Fruit fly (Drosophila melanogaster) whole organism, embryonic: ENCODE results near the gene CG15894.

ENCODE experiments used
- BtbVII ChIP-seq: fragments of 200-800 bp; sonication (Bioruptor generic); optimal IDR thresholded peaks from 3 replicates; lab custom pipeline; 2017; ENCODE audit warnings: missing biosample characterization, mild to moderate bottlenecking, missing genetic modification characterization
- C15 ChIP-seq: fragments of 200-800 bp; sonication (Bioruptor generic); IDR thresholded peaks from 3 replicates; pipeline ENCODE4 v1.3.6; 2022; ENCODE audit warnings: missing biosample characterization, missing genetic modification characterization
- CG10267 ChIP-seq: fragments of 200-800 bp; sonication (Bioruptor generic); optimal IDR thresholded peaks from 2 replicates; lab custom pipeline; 2018; ENCODE audit warnings: missing biosample characterization, mild to moderate bottlenecking, missing genetic modification characterization, moderate library complexity
- CG10654 ChIP-seq: fragments of 200-800 bp; sonication (Bioruptor generic); optimal IDR thresholded peaks from 2 replicates; lab custom pipeline; 2016; ENCODE audit warnings: missing biosample characterization, missing genetic modification characterization
- CG10959 ChIP-seq: fragments of 200-800 bp; sonication (Bioruptor generic); IDR thresholded peaks from 2 replicates; pipeline ENCODE4 v1.3.6; 2022; ENCODE audit warnings: missing biosample characterization, missing genetic modification characterization
- CG11247 ChIP-seq: fragments of 200-800 bp; sonication (Bioruptor generic); IDR thresholded peaks from 2 replicates; pipeline ENCODE4 v1.3.6; 2022; ENCODE audit warnings: missing biosample characterization, missing genetic modification characterization
- CG13296 ChIP-seq: fragments of 200-800 bp; sonication (Bioruptor generic); optimal IDR thresholded peaks from 3 replicates; lab custom pipeline; 2018; ENCODE audit warnings: missing biosample characterization, mild to moderate bottlenecking, missing genetic modification characterization
- CG13894 ChIP-seq: fragments of 200-800 bp; sonication (Bioruptor generic); optimal IDR thresholded peaks from 3 replicates; lab custom pipeline; 2018; ENCODE audit warnings: missing biosample characterization, mild to moderate bottlenecking, missing genetic modification characterization, moderate library complexity
- CG16813 ChIP-seq: fragments of 200-800 bp; sonication (Bioruptor generic); IDR thresholded peaks from 3 replicates; pipeline ENCODE4 v1.3.6; 2022; ENCODE audit warnings: missing biosample characterization, missing genetic modification characterization; ENCODE audit not compliant: partially characterized antibody
- CG16815 ChIP-seq: fragments of 200-800 bp; sonication (Bioruptor generic); optimal IDR thresholded peaks from 3 replicates; lab custom pipeline; 2017; ENCODE audit warnings: missing biosample characterization, mild to moderate bottlenecking, missing genetic modification characterization
- CG32767 ChIP-seq: fragments of 200-800 bp; sonication (Bioruptor generic); IDR thresholded peaks from 2 replicates; pipeline ENCODE4 v1.3.6; 2022; ENCODE audit warnings: missing biosample characterization, missing genetic modification characterization
- CG33213 ChIP-seq: fragments of 200-800 bp; sonication (Bioruptor generic); optimal IDR thresholded peaks from 3 replicates; lab custom pipeline; 2016; ENCODE audit warnings: missing biosample characterization, missing genetic modification characterization
- CG4328 ChIP-seq: fragments of 200-800 bp; sonication (Bioruptor generic); optimal IDR thresholded peaks from 3 replicates; lab custom pipeline; 2017; ENCODE audit warnings: missing biosample characterization, missing genetic modification reagents, missing genetic modification characterization
- CG4707 ChIP-seq: fragments of 200-800 bp; sonication (Bioruptor generic); optimal IDR thresholded peaks from 2 replicates; lab custom pipeline; 2018; ENCODE audit warnings: missing biosample characterization, mild to moderate bottlenecking, missing genetic modification characterization, moderate library complexity
- CG5180 ChIP-seq: fragments of 200-800 bp; sonication (Bioruptor generic); optimal IDR thresholded peaks from 3 replicates; lab custom pipeline; 2017; ENCODE audit warnings: missing biosample characterization, missing genetic modification characterization, mild to moderate bottlenecking, moderate library complexity, missing genetic modification reagents
- CG6272 ChIP-seq: fragments of 200-800 bp; sonication (Bioruptor generic); IDR thresholded peaks from 2 replicates; pipeline ENCODE4 v1.3.6; 2022; ENCODE audit warnings: missing biosample characterization, missing genetic modification characterization
- CG7786 ChIP-seq: fragments of 200-800 bp; sonication (Bioruptor generic); optimal IDR thresholded peaks from 2 replicates; lab custom pipeline; 2016; ENCODE audit warnings: missing biosample characterization, missing genetic modification characterization
- CG9817 ChIP-seq: fragments of 200-800 bp; sonication (Bioruptor generic); optimal IDR thresholded peaks from 2 replicates; lab custom pipeline; 2018; ENCODE audit warnings: missing biosample characterization, mild to moderate bottlenecking, missing genetic modification characterization, moderate library complexity
- D19A ChIP-seq: fragments of 200-800 bp; optimal IDR thresholded peaks from 3 replicates; lab custom pipeline; 2019; ENCODE audit warnings: missing biosample characterization, mild to moderate bottlenecking, missing genetic modification characterization, moderate library complexity
- Dek ChIP-seq: fragments of 200-800 bp; sonication (Bioruptor generic); optimal IDR thresholded peaks from 3 replicates; lab custom pipeline; 2019; ENCODE audit warnings: missing biosample characterization, mild to moderate bottlenecking, missing genetic modification characterization, moderate library complexity
- Dfd ChIP-seq, 2 experiments: fragments of >200 bp; optimal IDR thresholded peaks; 2 replicates each; lab custom pipeline; 2017; ENCODE audit warnings: missing biosample characterization in 2 of 2, missing genetic modification characterization in 2 of 2
- E2f2 ChIP-seq: fragments of 200-800 bp; sonication (Bioruptor generic); IDR thresholded peaks from 2 replicates; pipeline ENCODE4 v1.3.6; 2022; ENCODE audit warnings: missing biosample characterization, missing genetic modification characterization
- ERR ChIP-seq: fragments of 200-800 bp; sonication (Bioruptor generic); optimal IDR thresholded peaks from 2 replicates; lab custom pipeline; 2016; ENCODE audit warnings: missing biosample characterization, missing genetic modification characterization
- H15 ChIP-seq: fragments of 200-800 bp; sonication (Bioruptor generic); IDR thresholded peaks from 3 replicates; pipeline ENCODE4 v1.3.6; 2022; ENCODE audit warnings: missing biosample characterization, missing genetic modification characterization
- HLH4C ChIP-seq: fragments of 200-800 bp; sonication (Bioruptor generic); IDR thresholded peaks from 3 replicates; pipeline ENCODE4 v1.3.6; 2022; ENCODE audit warnings: missing biosample characterization, missing genetic modification characterization; ENCODE audit not compliant: partially characterized antibody
- HLH54F ChIP-seq: fragments of 200-800 bp; sonication (Bioruptor generic); optimal IDR thresholded peaks from 3 replicates; lab custom pipeline; 2016; ENCODE audit warnings: missing biosample characterization, missing genetic modification characterization
- Jarid2 ChIP-seq: fragments of 200-800 bp; sonication (Bioruptor generic); optimal IDR thresholded peaks from 3 replicates; lab custom pipeline; 2017; ENCODE audit warnings: mild to moderate bottlenecking, missing biosample characterization, missing genetic modification reagents, missing genetic modification characterization
- Max ChIP-seq: fragments of 200-800 bp; sonication (Bioruptor generic); optimal IDR thresholded peaks from 2 replicates; lab custom pipeline; 2016; ENCODE audit warnings: missing biosample characterization, mild to moderate bottlenecking, missing genetic modification characterization
- ab ChIP-seq: fragments of 200-800 bp; sonication (Bioruptor generic); optimal IDR thresholded peaks from 2 replicates; lab custom pipeline; 2016; ENCODE audit warnings: missing biosample characterization, missing genetic modification characterization
- az2 ChIP-seq: fragments of 200-800 bp; sonication (Bioruptor generic); optimal IDR thresholded peaks from 3 replicates; lab custom pipeline; 2016; ENCODE audit warnings: missing biosample characterization, missing genetic modification characterization
- bsh ChIP-seq, 2 experiments: fragments of 200-800 bp; sonication (Bioruptor generic); optimal IDR thresholded peaks; 2 replicates each; lab custom pipeline; 2017 to 2018; ENCODE audit warnings: mild to moderate bottlenecking in 2 of 2, missing biosample characterization in 2 of 2, missing genetic modification characterization in 2 of 2, moderate library complexity in 1 of 2
- caup ChIP-seq: fragments of 200-800 bp; sonication (Bioruptor generic); optimal IDR thresholded peaks from 3 replicates; lab custom pipeline; 2017; ENCODE audit warnings: missing biosample characterization, mild to moderate bottlenecking, missing genetic modification characterization, moderate library complexity; ENCODE audit not compliant: severe bottlenecking
- chinmo ChIP-seq: fragments of 200-800 bp; sonication (Bioruptor generic); IDR thresholded peaks from 4 replicates; pipeline ENCODE4 v1.3.6; 2022; ENCODE audit warnings: missing biosample characterization, missing genetic modification characterization; ENCODE audit not compliant: partially characterized antibody
- dm ChIP-seq: fragments of 200-800 bp; sonication (Bioruptor generic); optimal IDR thresholded peaks from 3 replicates; lab custom pipeline; 2016; ENCODE audit warnings: missing biosample characterization, missing genetic modification characterization
- dpn ChIP-seq, 2 experiments: fragments of 200-800 bp; sonication (Bioruptor generic); optimal IDR thresholded peaks; 3 replicates each; lab custom pipeline; 2016; ENCODE audit warnings: missing biosample characterization in 2 of 2, missing genetic modification characterization in 2 of 2
- ewg ChIP-seq: fragments of 200-800 bp; sonication (Bioruptor generic); optimal IDR thresholded peaks from 3 replicates; lab custom pipeline; 2017; ENCODE audit warnings: mild to moderate bottlenecking, missing biosample characterization, missing genetic modification reagents, missing genetic modification characterization
- gro ChIP-seq: fragments of 200-800 bp; sonication (Bioruptor generic); optimal IDR thresholded peaks from 2 replicates; lab custom pipeline; 2016; ENCODE audit warnings: missing biosample characterization, missing genetic modification characterization
- ham ChIP-seq: fragments of 200-800 bp; sonication (Bioruptor generic); IDR thresholded peaks from 2 replicates; pipeline ENCODE4 v1.3.6; 2022; ENCODE audit warnings: missing biosample characterization, missing genetic modification characterization
- hbn ChIP-seq: fragments of 200-800 bp; sonication (Bioruptor generic); IDR thresholded peaks from 2 replicates; pipeline ENCODE4 v1.3.6; 2022; ENCODE audit warnings: missing biosample characterization, missing genetic modification characterization; ENCODE audit not compliant: partially characterized antibody
- her ChIP-seq: fragments of 200-800 bp; sonication (Bioruptor generic); optimal IDR thresholded peaks from 2 replicates; lab custom pipeline; 2016; ENCODE audit warnings: missing biosample characterization, missing genetic modification characterization
- lmd ChIP-seq: fragments of 200-800 bp; sonication (Bioruptor generic); IDR thresholded peaks from 2 replicates; pipeline ENCODE4 v1.3.6; 2022; ENCODE audit warnings: missing biosample characterization, missing genetic modification characterization
- mam ChIP-seq: fragments of 200-800 bp; sonication (Bioruptor generic); optimal IDR thresholded peaks from 3 replicates; lab custom pipeline; 2016; ENCODE audit warnings: missing biosample characterization, missing genetic modification characterization
- mirr ChIP-seq: fragments of 200-800 bp; sonication (Bioruptor generic); optimal IDR thresholded peaks from 3 replicates; lab custom pipeline; 2018; ENCODE audit warnings: missing biosample characterization, mild to moderate bottlenecking, missing genetic modification characterization
- nom ChIP-seq: fragments of 200-800 bp; sonication (Bioruptor generic); optimal IDR thresholded peaks from 2 replicates; lab custom pipeline; 2017; ENCODE audit warnings: missing biosample characterization, missing genetic modification characterization, mild to moderate bottlenecking, moderate library complexity, missing genetic modification reagents
- phol ChIP-seq: fragments of 200-800 bp; sonication (Bioruptor generic); optimal IDR thresholded peaks from 3 replicates; lab custom pipeline; 2018; ENCODE audit warnings: missing biosample characterization, mild to moderate bottlenecking, missing genetic modification characterization, moderate library complexity
- pzg ChIP-seq: fragments of 200-800 bp; sonication (Bioruptor generic); optimal IDR thresholded peaks from 3 replicates; lab custom pipeline; 2018; ENCODE audit warnings: missing biosample characterization, mild to moderate bottlenecking, missing genetic modification characterization, moderate library complexity
- ro ChIP-seq: fragments of 200-800 bp; sonication (Bioruptor generic); IDR thresholded peaks from 2 replicates; pipeline ENCODE4 v1.3.6; 2022; ENCODE audit warnings: missing biosample characterization, missing genetic modification characterization
- sens-2 ChIP-seq: fragments of 200-800 bp; sonication (Bioruptor generic); IDR thresholded peaks from 2 replicates; pipeline ENCODE4 v1.3.6; 2022; ENCODE audit warnings: missing biosample characterization, missing genetic modification characterization
- shn ChIP-seq: fragments of 200-800 bp; sonication (Bioruptor generic); optimal IDR thresholded peaks from 3 replicates; lab custom pipeline; 2016; ENCODE audit warnings: missing biosample characterization, missing genetic modification characterization
- ssp ChIP-seq: fragments of 200-800 bp; sonication (Bioruptor generic); IDR thresholded peaks from 2 replicates; pipeline ENCODE4 v1.3.6; 2022; ENCODE audit warnings: missing biosample characterization, missing genetic modification characterization

Gene CG15894

DNA sequence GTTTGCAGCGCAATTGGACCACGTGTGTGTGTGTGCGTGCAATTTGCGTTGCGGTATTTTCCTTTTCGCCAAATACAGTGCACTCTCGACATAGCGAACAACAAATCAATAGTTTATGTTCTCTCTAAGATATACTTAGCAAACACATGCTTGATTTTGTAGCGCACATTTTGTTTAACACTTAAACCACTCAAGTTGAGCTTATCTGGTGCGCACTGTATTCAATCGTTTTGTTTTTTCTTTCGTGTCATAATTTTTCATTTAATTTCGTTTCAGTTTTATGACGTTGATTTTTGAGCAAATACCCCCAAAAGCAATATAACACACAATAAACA is 57.3 kb downstream of the CG15894 start (continued):
- TF ChIP-seq CG4707 = peak; percentile 42
- peak; percentile 65 for TF ChIP-seq Max (GFP tag; lab: Kevin White, UChicago)
- peak; percentile 49; the same call in 1 of the 2 replicates for TF ChIP-seq E2f2 (GFP tag; lab: Robert Waterston, UW)
- peak; percentile 89 for TF ChIP-seq caup (GFP tag; lab: Kevin White, UChicago)
- peak; percentile 81 for TF ChIP-seq H15 (GFP tag; lab: Robert Waterston, UW)
- TF ChIP-seq CG11247 (GFP tag; lab: Robert Waterston, UW) = peak; percentile 88
- peak; percentile 91 for TF ChIP-seq lmd (GFP tag; lab: Robert Waterston, UW)
- peak; percentile 50 for TF ChIP-seq CG5180 (GFP tag; lab: Kevin White, UChicago)
- no peak for TF ChIP-seq Jarid2
- peak; percentile 70 for TF ChIP-seq ssp
- peak; percentile 54 for TF ChIP-seq ewg
- peak; percentile 58 for TF ChIP-seq D19A (tag; lab: Kevin White, UChicago)
- peak; percentile 88 for TF ChIP-seq Dek (tag; lab: Kevin White, UChicago)
- TF ChIP-seq ERR (GFP tag; lab: Kevin White, UChicago) = peak; percentile 85
- TF ChIP-seq her (GFP tag; lab: Kevin White, UChicago) = peak; percentile 88
- peak; percentile 72 for TF ChIP-seq CG4328
- TF ChIP-seq ham (GFP tag; lab: Robert Waterston, UW) = peak; percentile 78; the same call in 1 of the 2 replicates
- TF ChIP-seq C15 (GFP tag; lab: Robert Waterston, UW) = peak; percentile 76
- peak; percentile 36; the same call in 1 of the 2 replicates for TF ChIP-seq ro
- no peak for TF ChIP-seq hbn
- TF ChIP-seq HLH4C (GFP tag; lab: Robert Waterston, UW) = no peak
- peak; percentile 51 to 71 for TF ChIP-seq bsh (GFP tag; optimal IDR thresholded peaks at IDR 0.05; lab: Kevin White, UChicago)
- TF ChIP-seq dpn (GFP tag; optimal IDR thresholded peaks at IDR 0.05; lab: Kevin White, UChicago) = peak; percentile 88
- peak; percentile 92 for TF ChIP-seq gro (GFP tag; lab: Kevin White, UChicago)
- peak; percentile 75 for TF ChIP-seq dm
- peak; percentile 8 for TF ChIP-seq nom (GFP tag; lab: Kevin White, UChicago)
- TF ChIP-seq CG10267 (tag; lab: Kevin White, UChicago) = peak; percentile 51
- peak; percentile 77 for TF ChIP-seq BtbVII (GFP tag; lab: Kevin White, UChicago)
- TF ChIP-seq CG16813 (GFP tag; lab: Robert Waterston, UW) = no peak
- TF ChIP-seq CG16815 (GFP tag; lab: Kevin White, UChicago) = peak; percentile 71
- TF ChIP-seq mirr = peak; percentile 91
- peak; percentile 92 for TF ChIP-seq mam
- peak; percentile 2 for TF ChIP-seq pzg (GFP tag; lab: Kevin White, UChicago)
- peak; percentile 69 for TF ChIP-seq phol (tag; lab: Kevin White, UChicago)
- TF ChIP-seq CG10959 (GFP tag; lab: Robert Waterston, UW) = peak; percentile 52
- peak; percentile 92 for TF ChIP-seq CG9817 (tag; lab: Kevin White, UChicago)
- peak; percentile 65 for TF ChIP-seq ab (GFP tag; lab: Kevin White, UChicago)
- TF ChIP-seq CG13296 (GFP tag; lab: Kevin White, UChicago) = peak; percentile 91
- no peak for TF ChIP-seq chinmo (GFP tag; lab: Robert Waterston, UW)
- TF ChIP-seq sens-2 (GFP tag; lab: Robert Waterston, UW) = peak; percentile 66
- TF ChIP-seq CG7786 = peak; percentile 89
- TF ChIP-seq CG10654 (GFP tag; lab: Kevin White, UChicago) = peak; percentile 76
- TF ChIP-seq shn = peak; percentile 69
- peak; percentile 86 for TF ChIP-seq HLH54F (GFP tag; lab: Kevin White, UChicago)
- TF ChIP-seq CG33213 = peak; percentile 77
- no peak for TF ChIP-seq Dfd (GFP tag; optimal IDR thresholded peaks at IDR 0.05; lab: Kevin White, UChicago)
- peak; percentile 87 for TF ChIP-seq CG13894 (tag; lab: Kevin White, UChicago)
- peak; percentile 79 for TF ChIP-seq az2
- TF ChIP-seq CG6272 (GFP tag; lab: Robert Waterston, UW) = peak; percentile 73
- TF ChIP-seq CG32767 (GFP tag; lab: Robert Waterston, UW) = peak; percentile 82
